Fruit fly (Drosophila melanogaster): ENCODE measurements around the gene CG16989.

CG16989 gene

DNA sequence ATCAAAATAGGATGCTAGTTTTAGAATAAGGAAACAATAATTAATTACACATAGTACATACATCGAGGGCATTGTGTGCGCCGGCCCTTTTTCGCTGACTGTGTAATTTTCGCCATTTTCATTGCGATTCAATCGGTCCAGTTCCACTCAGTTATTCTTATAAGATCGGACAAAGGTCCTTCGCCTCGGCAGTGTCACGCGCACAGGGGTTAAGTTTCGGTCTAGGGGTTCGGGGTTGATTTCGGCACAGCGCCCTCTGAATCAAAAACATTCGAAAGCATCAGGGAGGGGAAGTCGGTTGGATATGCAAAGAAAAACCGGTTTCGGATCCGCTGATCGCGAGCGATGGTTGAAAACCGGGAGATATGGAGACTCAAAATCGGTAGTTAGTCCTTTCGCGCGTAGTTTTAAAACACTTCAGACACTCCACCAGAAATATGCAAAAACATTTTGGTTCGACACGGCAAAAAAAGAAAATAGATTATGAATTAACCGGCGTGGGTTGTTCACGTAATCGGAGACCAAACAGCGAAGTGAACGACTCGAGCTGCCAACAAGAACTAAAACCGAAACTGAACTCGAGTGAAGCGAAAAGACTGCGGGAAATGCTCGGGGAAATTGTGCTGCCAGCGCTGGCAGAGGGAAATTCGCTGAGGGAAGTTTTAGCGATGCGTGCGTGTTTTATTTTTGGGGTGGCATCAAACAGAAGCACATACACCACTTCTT, 43.2 kb downstream of the CG16989 start:
- TF ChIP-seq EcR (GFP tag; optimal IDR thresholded peaks at IDR 0.05) (no peak), CG8301 (tag; optimal IDR thresholded peaks at IDR 0.05) (no peak), Pif1A (GFP tag; optimal IDR thresholded peaks at IDR 0.05) (no peak), Pif1B (GFP tag; optimal IDR thresholded peaks at IDR 0.05) (no peak), CG4496 (GFP tag; IDR thresholded peaks at IDR 0.05) (0 out of 3 replicates have a peak, but pooled peaks have one; percentile 17), CG10348 (GFP tag; IDR thresholded peaks at IDR 0.05) (no peak)

DNA sequence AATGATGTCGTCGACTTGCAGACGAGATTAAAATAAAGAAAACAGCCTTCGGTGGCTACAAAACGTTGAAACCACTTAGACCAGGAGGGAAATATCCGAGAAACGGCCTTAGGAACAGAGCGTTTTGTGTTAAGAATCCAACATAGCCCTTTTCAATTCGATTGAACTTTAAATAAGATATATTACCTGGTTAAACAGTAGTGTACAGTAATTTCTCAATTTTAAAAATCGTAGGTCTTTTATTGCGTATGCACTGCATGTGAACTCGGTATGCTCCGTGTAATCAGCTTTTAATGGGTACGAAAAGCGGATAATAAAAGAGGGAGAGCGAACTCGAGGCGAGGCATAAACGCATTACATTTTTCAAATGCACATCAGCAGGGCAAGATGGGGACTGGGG, 45.1 kb downstream of the CG16989 start:
- TF ChIP-seq Snoo (tag; optimal IDR thresholded peaks at IDR 0.05) (no peak), rn (GFP tag; IDR thresholded peaks at IDR 0.05) (no peak), EcR (GFP tag; optimal IDR thresholded peaks at IDR 0.05) (no peak), CG4496 (GFP tag; IDR thresholded peaks at IDR 0.05) (peak; percentile 38; the same call in 1 of the 3 replicates), Pif1A (GFP tag; optimal IDR thresholded peaks at IDR 0.05) (peak; percentile 26), CG9948 (tag; optimal IDR thresholded peaks at IDR 0.05) (no peak), CG34367 (tag; optimal IDR thresholded peaks at IDR 0.05) (no peak), CG14655 (GFP tag; optimal IDR thresholded peaks at IDR 0.05) (peak; percentile 74), fd96Ca (GFP tag; IDR thresholded peaks at IDR 0.05) (peak; percentile 47; the same call in 1 of the 3 replicates), Ets98B (GFP tag; IDR thresholded peaks at IDR 0.05) (peak; percentile 44; the same call in 1 of the 2 replicates), CG12605 (GFP tag; IDR thresholded peaks at IDR 0.05) (no peak), CG15710 (tag; optimal IDR thresholded peaks at IDR 0.05) (no peak), CG17806 (tag; optimal IDR thresholded peaks at IDR 0.05) (no peak), D1 (tag; optimal IDR thresholded peaks at IDR 0.05) (no peak), CG32121 (GFP tag; IDR thresholded peaks at IDR 0.05) (no peak), CG8159 (tag; optimal IDR thresholded peaks at IDR 0.05) (no peak), CG13204 (GFP tag; optimal IDR thresholded peaks at IDR 0.05) (no peak), CG10348 (GFP tag; IDR thresholded peaks at IDR 0.05) (no peak), CG8301 (tag; optimal IDR thresholded peaks at IDR 0.05) (peak; percentile 51), gl (tag; optimal IDR thresholded peaks at IDR 0.05) (no peak), Pif1B (GFP tag; optimal IDR thresholded peaks at IDR 0.05) (no peak)

DNA sequence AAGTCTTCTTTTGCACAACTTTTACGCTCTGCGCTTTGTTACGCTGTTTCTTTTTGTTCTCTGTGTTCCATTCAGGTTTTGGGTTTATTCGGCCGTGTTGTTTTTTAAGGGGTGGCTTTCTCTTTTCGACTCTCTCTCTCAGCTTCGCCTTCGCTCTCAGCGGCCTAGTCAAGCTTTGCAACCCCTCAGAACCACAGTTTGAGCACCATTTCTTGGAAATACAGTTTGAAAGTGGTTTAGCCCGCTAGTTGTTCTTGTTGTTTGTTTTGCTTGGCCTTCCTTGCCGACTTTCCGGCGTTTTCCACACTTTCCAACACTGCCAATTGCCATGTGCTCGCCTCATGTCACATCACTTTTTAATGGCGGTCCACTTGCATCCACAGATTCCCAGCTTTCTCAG, 48.1 kb downstream of the CG16989 start:
- no peak for TF ChIP-seq CG8159 (tag; optimal IDR thresholded peaks at IDR 0.05)
- no peak for TF ChIP-seq EcR (GFP tag; optimal IDR thresholded peaks at IDR 0.05)
- no peak for TF ChIP-seq CG17806 (tag; optimal IDR thresholded peaks at IDR 0.05)
- TF ChIP-seq CG9948 (tag; optimal IDR thresholded peaks at IDR 0.05): no peak
- no peak for TF ChIP-seq CG32121 (GFP tag; IDR thresholded peaks at IDR 0.05)
- TF ChIP-seq CG15710 (tag; optimal IDR thresholded peaks at IDR 0.05): no peak
- no peak for TF ChIP-seq CG12605 (GFP tag; IDR thresholded peaks at IDR 0.05)
- no peak for TF ChIP-seq CG13204 (GFP tag; optimal IDR thresholded peaks at IDR 0.05)
- no peak for TF ChIP-seq CG8301 (tag; optimal IDR thresholded peaks at IDR 0.05)
- TF ChIP-seq CG10348 (GFP tag; IDR thresholded peaks at IDR 0.05): no peak
- no peak for TF ChIP-seq Snoo (tag; optimal IDR thresholded peaks at IDR 0.05)
- TF ChIP-seq Pif1A (GFP tag; optimal IDR thresholded peaks at IDR 0.05): no peak
- no peak for TF ChIP-seq fd96Ca (GFP tag; IDR thresholded peaks at IDR 0.05)
- no peak for TF ChIP-seq CG14655 (GFP tag; optimal IDR thresholded peaks at IDR 0.05)
- TF ChIP-seq CG4496 (GFP tag; IDR thresholded peaks at IDR 0.05): no peak

DNA sequence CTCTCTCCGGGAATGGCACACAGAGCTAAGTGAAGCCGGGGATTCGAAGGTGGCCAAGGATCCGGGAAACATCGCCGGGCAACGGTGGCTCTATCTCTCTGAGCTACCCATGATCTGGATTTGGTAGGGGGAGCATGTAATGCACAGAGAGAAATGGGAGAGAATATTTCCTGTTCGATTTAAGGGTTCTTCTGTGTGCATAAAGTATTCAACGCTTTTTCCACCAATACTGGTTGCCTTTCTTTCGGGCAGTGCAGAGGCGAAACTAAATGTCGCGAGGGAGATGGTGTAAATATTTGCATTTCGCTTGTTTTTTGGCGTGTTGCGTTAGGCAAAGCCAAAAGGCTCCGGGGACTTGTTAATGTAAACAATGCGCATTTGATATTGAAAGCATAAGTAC, 49.0 kb downstream of the CG16989 start:
- no peak for TF ChIP-seq CG14655 (GFP tag; optimal IDR thresholded peaks at IDR 0.05)
- peak; percentile 11 for TF ChIP-seq CG8159 (tag; optimal IDR thresholded peaks at IDR 0.05)

DNA sequence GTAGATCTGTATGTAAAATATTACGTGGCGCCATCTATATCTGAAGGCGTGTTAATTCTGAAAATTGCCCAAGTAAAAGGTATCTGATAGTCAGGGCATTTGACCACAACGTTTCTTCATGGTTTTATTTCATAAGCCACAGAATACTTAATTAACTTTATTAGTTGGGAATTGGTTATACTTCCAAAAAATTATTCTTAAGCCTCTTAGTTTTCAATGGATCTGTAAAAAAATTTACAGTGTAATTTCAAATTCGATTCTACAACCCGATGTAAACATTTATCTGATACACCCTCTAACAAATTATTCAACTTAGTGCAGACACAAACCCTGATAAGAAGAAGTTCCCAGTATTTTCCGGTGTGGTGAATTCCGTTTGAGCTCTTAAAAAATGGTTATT, 50.5 kb downstream of the CG16989 start:
- TF ChIP-seq CG14655 (GFP tag; optimal IDR thresholded peaks at IDR 0.05) (peak; percentile 25), CG13204 (GFP tag; optimal IDR thresholded peaks at IDR 0.05) (no peak), gl (tag; optimal IDR thresholded peaks at IDR 0.05) (no peak), Pif1B (GFP tag; optimal IDR thresholded peaks at IDR 0.05) (no peak), CG9948 (tag; optimal IDR thresholded peaks at IDR 0.05) (peak; percentile 5), rn (GFP tag; IDR thresholded peaks at IDR 0.05) (no peak), CG8159 (tag; optimal IDR thresholded peaks at IDR 0.05) (peak; percentile 9), fd96Ca (GFP tag; IDR thresholded peaks at IDR 0.05) (no peak), CG8301 (tag; optimal IDR thresholded peaks at IDR 0.05) (no peak), CG34367 (tag; optimal IDR thresholded peaks at IDR 0.05) (no peak), Pif1A (GFP tag; optimal IDR thresholded peaks at IDR 0.05) (no peak), CG4496 (GFP tag; IDR thresholded peaks at IDR 0.05) (0 out of 3 replicates have a peak, but pooled peaks have one; percentile 18)

DNA sequence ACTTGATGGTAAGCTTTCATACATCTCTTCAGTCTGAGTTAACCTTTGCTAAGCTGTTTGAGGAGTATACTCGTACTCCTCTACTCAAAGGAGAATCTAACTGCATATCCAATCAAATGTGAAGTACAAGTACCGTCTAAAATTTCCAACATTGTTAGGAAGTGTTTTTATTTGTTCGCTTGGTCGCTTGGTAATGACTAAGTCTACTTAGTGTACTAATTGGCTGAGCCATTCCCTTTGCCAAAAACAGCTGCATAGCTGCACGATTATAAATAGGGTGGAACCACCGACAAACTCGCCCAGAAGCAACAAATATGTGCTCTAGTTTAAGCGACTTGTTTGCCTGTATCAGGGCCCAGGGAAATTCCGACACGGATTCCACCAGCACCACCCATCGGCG, 51.6 kb downstream of the CG16989 start, which contains the start of gene CG14635:
Gene CG14635, plus strand, starts transcription at position 301 of the 400 bp plus-strand sequence.
- TF ChIP-seq CG13204 (GFP tag; optimal IDR thresholded peaks at IDR 0.05) (no peak), CG32121 (GFP tag; IDR thresholded peaks at IDR 0.05) (no peak), CG34367 (tag; optimal IDR thresholded peaks at IDR 0.05) (no peak), Snoo (tag; optimal IDR thresholded peaks at IDR 0.05) (no peak), CG9948 (tag; optimal IDR thresholded peaks at IDR 0.05) (no peak), CG4496 (GFP tag; IDR thresholded peaks at IDR 0.05) (no peak), CG17806 (tag; optimal IDR thresholded peaks at IDR 0.05) (no peak), Pif1A (GFP tag; optimal IDR thresholded peaks at IDR 0.05) (no peak), CG10348 (GFP tag; IDR thresholded peaks at IDR 0.05) (no peak), fd96Ca (GFP tag; IDR thresholded peaks at IDR 0.05) (no peak), CG8301 (tag; optimal IDR thresholded peaks at IDR 0.05) (no peak)
